Worm (Caenorhabditis elegans): ENCODE measurements around the gene lurp-1.

The lurp-1 gene

DNA sequence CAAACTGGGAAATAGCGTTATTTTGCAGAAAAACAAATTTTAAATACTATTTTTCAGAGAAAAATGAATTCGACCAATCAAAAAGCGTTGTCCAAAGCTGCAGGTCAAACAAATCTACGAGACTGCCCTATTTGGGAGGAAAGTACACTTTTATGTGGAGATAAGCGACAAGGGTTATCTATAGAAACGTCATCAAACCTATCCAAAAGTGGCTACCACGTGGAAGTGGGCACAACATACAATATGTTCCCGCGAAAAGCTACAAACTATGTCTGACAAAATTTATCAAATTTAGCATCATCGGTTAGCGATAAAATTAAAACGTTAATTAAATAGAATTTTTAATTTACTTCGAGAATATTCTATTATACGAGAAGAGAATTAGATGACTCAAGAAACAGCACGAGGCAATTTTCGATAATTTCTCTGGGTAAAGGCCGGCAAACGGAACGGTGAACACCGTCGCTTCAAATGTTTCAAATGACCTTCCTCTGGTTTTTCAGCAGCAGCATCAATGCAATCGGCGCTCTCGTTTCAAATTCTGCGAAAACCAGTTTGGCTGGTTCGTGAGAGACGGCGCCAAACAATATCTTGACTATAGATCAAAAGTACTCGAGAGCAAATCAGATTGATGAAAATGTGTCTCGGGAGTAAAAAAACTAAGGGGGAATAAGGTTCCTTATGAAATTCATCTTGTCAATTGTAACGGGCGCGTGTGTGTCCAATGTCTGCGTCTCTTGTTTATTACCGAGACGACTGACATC is 18.8 kb upstream of the lurp-1 start (continued):
- TF ChIP-seq dve-1 (tag; optimal IDR thresholded peaks at IDR 0.05; ENCODE audit: insufficient read depth) (peak; percentile 77), nhr-25 (tag; optimal IDR thresholded peaks at IDR 0.05; ENCODE audit: borderline replicate concordance, insufficient read depth) (no peak), zip-2 (tag; optimal IDR thresholded peaks at IDR 0.05) (no peak), F44E2.7 (GFP tag; IDR thresholded peaks at IDR 0.05) (no peak), daf-8 (GFP tag; IDR thresholded peaks at IDR 0.05) (no peak), Y75B8A.6 (GFP tag; IDR thresholded peaks at IDR 0.05) (no peak), saeg-2 (GFP tag; IDR thresholded peaks at IDR 0.05) (0 out of 2 replicates have a peak, but pooled peaks have one; percentile 10), dpl-1 (GFP tag; optimal IDR thresholded peaks at IDR 0.05) (no peak), mdt-29 (GFP tag; IDR thresholded peaks at IDR 0.05) (no peak), ZK337.2 (GFP tag; IDR thresholded peaks at IDR 0.05) (no peak), mep-1 (tag; optimal IDR thresholded peaks at IDR 0.05) (peak; percentile 15), dmd-9 (GFP tag; IDR thresholded peaks at IDR 0.05) (no peak), unc-39 (tag; optimal IDR thresholded peaks at IDR 0.05) (no peak), ztf-11 (tag; optimal IDR thresholded peaks at IDR 0.05) (no peak), lin-15B (tag; optimal IDR thresholded peaks at IDR 0.05) (no peak), T20F7.1 (GFP tag; optimal IDR thresholded peaks at IDR 0.05) (peak; percentile 17), fkh-10 (GFP tag; optimal IDR thresholded peaks at IDR 0.05) (peak; percentile 32), jun-1 (tag; optimal IDR thresholded peaks at IDR 0.05) (no peak), egl-27 (tag; optimal IDR thresholded peaks at IDR 0.05) (no peak), ceh-62 (tag; optimal IDR thresholded peaks at IDR 0.05) (no peak)

DNA sequence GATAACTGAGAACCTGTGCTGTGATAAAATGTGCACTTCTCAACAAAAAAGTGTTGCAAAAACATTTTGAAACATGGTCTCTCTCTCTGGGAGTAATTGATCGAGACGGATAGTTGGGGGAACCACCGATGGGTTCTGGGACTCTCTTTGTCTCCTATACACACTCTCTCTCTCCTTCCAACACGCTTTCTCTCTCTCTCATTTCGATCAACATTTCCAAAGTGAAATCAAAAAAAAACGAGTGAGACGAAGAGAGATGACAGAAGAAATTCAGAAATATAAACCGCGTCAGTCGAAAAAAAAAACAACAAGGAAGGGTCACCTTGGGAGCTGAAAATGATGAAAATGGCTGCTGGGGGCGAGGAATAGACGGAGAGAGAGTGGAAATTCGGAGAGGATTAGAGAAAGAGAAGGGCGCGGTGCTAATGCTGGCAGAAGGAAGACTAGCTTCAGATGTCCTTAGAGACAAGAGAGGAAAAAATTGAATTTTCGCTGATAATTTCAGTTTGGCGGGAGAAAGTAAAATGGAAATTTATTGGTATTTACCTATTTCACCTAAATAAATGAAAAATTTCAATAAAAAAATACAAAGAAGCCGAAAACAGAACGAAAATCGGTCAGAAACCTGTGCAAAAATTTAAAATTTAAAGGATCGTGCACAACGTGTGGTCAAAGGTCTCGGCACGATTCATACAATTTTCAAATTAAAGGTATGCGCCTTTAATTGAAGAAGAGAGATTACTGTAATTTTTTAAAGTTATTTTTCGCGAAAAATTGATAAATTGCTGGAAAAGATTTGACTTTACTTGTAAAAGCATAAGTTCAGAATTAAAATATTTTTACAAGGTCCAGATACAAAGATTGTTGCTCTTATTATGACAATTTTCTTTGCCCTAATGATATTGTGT is 17.7 kb upstream of the lurp-1 start:
- TF ChIP-seq mdl-1 (tag; optimal IDR thresholded peaks at IDR 0.05) (peak in 1 of 2 experiments; percentile 42), ZK337.2 (GFP tag; IDR thresholded peaks at IDR 0.05) (no peak), nhr-25 (tag; optimal IDR thresholded peaks at IDR 0.05; ENCODE audit: borderline replicate concordance, insufficient read depth) (peak; percentile 41), dpl-1 (GFP tag; optimal IDR thresholded peaks at IDR 0.05) (peak; percentile 19), nhr-111 (GFP tag; optimal IDR thresholded peaks at IDR 0.05) (no peak), hmg-1.1 (GFP tag; IDR thresholded peaks at IDR 0.05) (0 out of 2 replicates have a peak, but pooled peaks have one; percentile 12), egl-43 (GFP tag; IDR thresholded peaks at IDR 0.05) (no peak), dve-1 (tag; optimal IDR thresholded peaks at IDR 0.05; ENCODE audit: insufficient read depth) (peak; percentile 49), lin-38 (GFP tag; IDR thresholded peaks at IDR 0.05) (0 out of 2 replicates have a peak, but pooled peaks have one; percentile 12), ama-1 (optimal IDR thresholded peaks at IDR 0.05) (no peak), ceh-44 (GFP tag; IDR thresholded peaks at IDR 0.05) (no peak), lsy-2 (tag; optimal IDR thresholded peaks at IDR 0.05) (peak in 1 of 2 experiments; percentile 29), set-16 (GFP tag; IDR thresholded peaks at IDR 0.05) (0 out of 2 replicates have a peak, but pooled peaks have one; percentile 12), ceh-32 (tag; optimal IDR thresholded peaks at IDR 0.05; ENCODE audit: poor library complexity) (no peak), daf-16 (GFP tag; optimal IDR thresholded peaks at IDR 0.05) (no peak), daf-16 (tag; optimal IDR thresholded peaks at IDR 0.05) (no peak), mdt-29 (GFP tag; IDR thresholded peaks at IDR 0.05) (no peak), zag-1 (tag; optimal IDR thresholded peaks at IDR 0.05) (no peak), rbr-2 (tag; optimal IDR thresholded peaks at IDR 0.05) (no peak), lin-39 (tag; optimal IDR thresholded peaks at IDR 0.05) (no peak), mes-2 (tag; optimal IDR thresholded peaks at IDR 0.05; ENCODE audit: poor library complexity, severe bottlenecking) (peak; percentile 5), madf-9 (GFP tag; conservative IDR thresholded peaks at IDR 0.05) (no peak), nhr-237 (tag; optimal IDR thresholded peaks at IDR 0.05) (no peak), dmd-6 (GFP tag; IDR thresholded peaks at IDR 0.05) (peak; percentile 35; the same call in 1 of the 2 replicates), unc-62 (GFP tag; optimal IDR thresholded peaks at IDR 0.05 in 1 of 2) (peak in 1 of 2 experiments; percentile 74), unc-62 (tag; optimal IDR thresholded peaks at IDR 0.05) (no peak), hlh-11 (tag; optimal IDR thresholded peaks at IDR 0.05) (peak; percentile 3), tag-97 (GFP tag; IDR thresholded peaks at IDR 0.05) (no peak), lin-13 (GFP tag; optimal IDR thresholded peaks at IDR 0.05) (no peak), duxl-1 (tag; optimal IDR thresholded peaks at IDR 0.05; ENCODE audit: poor library complexity) (no peak), aha-1 (tag) (no peak), lin-15B (tag; optimal IDR thresholded peaks at IDR 0.05) (no peak)

Data from whole organism, L4 larva.